Worm (Caenorhabditis elegans) whole organism, mixed stage, embryonic: Measurements from ENCODE around the gene K03H1.9.

ENCODE experiments used
- M03D4.4 ChIP-seq: sonication (generic microtip); optimal IDR thresholded peaks from 2 replicates; lab custom pipeline; 2017; ENCODE audit warnings: mild to moderate bottlenecking, missing genetic modification characterization, missing compliant biosample characterization
- bed-3 ChIP-seq: fragments of 200-800 bp; sonication (Bioruptor generic); optimal IDR thresholded peaks from 3 replicates; lab custom pipeline; 2018; ENCODE audit warnings: mild to moderate bottlenecking, missing genetic modification characterization, moderate library complexity, missing compliant biosample characterization
- blmp-1 ChIP-seq: fragments of 150-350 bp; optimal IDR thresholded peaks from 2 replicates; lab custom pipeline; 2014; ENCODE audit warnings: missing biosample characterization, missing genetic modification characterization
- ceh-39 ChIP-seq: fragments of 150-350 bp; optimal IDR thresholded peaks from 2 replicates; lab custom pipeline; 2014; ENCODE audit warnings: missing biosample characterization, missing genetic modification characterization
- ceh-43 ChIP-seq: fragments of 200-800 bp; sonication (Bioruptor generic); optimal IDR thresholded peaks from 2 replicates; lab custom pipeline; 2018; ENCODE audit warnings: mild to moderate bottlenecking, missing genetic modification characterization, moderate library complexity, missing compliant biosample characterization
- ceh-83 ChIP-seq: fragments of 200-800 bp; sonication (Bioruptor generic); optimal IDR thresholded peaks from 2 replicates; lab custom pipeline; 2018; ENCODE audit warnings: mild to moderate bottlenecking, missing genetic modification characterization, missing compliant biosample characterization
- ces-1 ChIP-seq: fragments of 150-350 bp; optimal IDR thresholded peaks from 2 replicates; lab custom pipeline; 2014; ENCODE audit warnings: missing biosample characterization, missing genetic modification reagents, missing genetic modification characterization
- cnd-1 ChIP-seq: fragments of 200-800 bp; sonication (Bioruptor generic); optimal IDR thresholded peaks from 2 replicates; lab custom pipeline; 2018; ENCODE audit warnings: mild to moderate bottlenecking, missing genetic modification characterization, missing compliant biosample characterization
- drap-1 ChIP-seq: fragments of 200-800 bp; sonication (Bioruptor generic); optimal IDR thresholded peaks from 3 replicates; lab custom pipeline; 2018; ENCODE audit warnings: mild to moderate bottlenecking, missing genetic modification characterization, missing compliant biosample characterization
- elt-1 ChIP-seq: sonication (generic microtip); optimal IDR thresholded peaks from 2 replicates; lab custom pipeline; 2017; ENCODE audit warnings: missing genetic modification characterization, mild to moderate bottlenecking, missing compliant biosample characterization, antibody characterized with exemption, moderate library complexity, borderline replicate concordance; ENCODE audit not compliant: insufficient read depth
- elt-3 ChIP-seq: fragments of 150-350 bp; optimal IDR thresholded peaks from 2 replicates; lab custom pipeline; 2014; ENCODE audit warnings: missing biosample characterization, missing genetic modification characterization
- flh-1 ChIP-seq: fragments of 200-800 bp; sonication (Bioruptor generic); optimal IDR thresholded peaks from 2 replicates; lab custom pipeline; 2018; ENCODE audit warnings: mild to moderate bottlenecking, missing genetic modification characterization, moderate library complexity, missing compliant biosample characterization
- ham-2 ChIP-seq: fragments of 200-800 bp; sonication (Bioruptor generic); optimal IDR thresholded peaks from 2 replicates; lab custom pipeline; 2018; ENCODE audit warnings: mild to moderate bottlenecking, missing genetic modification characterization, missing compliant biosample characterization
- hlh-1 ChIP-seq: fragments of 150-350 bp; optimal IDR thresholded peaks from 2 replicates; lab custom pipeline; 2014; ENCODE audit warnings: missing biosample characterization, missing genetic modification reagents, missing genetic modification characterization
- lin-13 ChIP-seq: fragments of 150-350 bp; optimal IDR thresholded peaks from 2 replicates; lab custom pipeline; 2014; ENCODE audit warnings: missing biosample characterization, missing genetic modification characterization
- lin-32 ChIP-seq: fragments of 200-800 bp; sonication (Bioruptor generic); optimal IDR thresholded peaks from 2 replicates; lab custom pipeline; 2018; ENCODE audit warnings: mild to moderate bottlenecking, missing genetic modification characterization, missing compliant biosample characterization
- lsy-2 ChIP-seq: fragments of 150-350 bp; optimal IDR thresholded peaks from 2 replicates; lab custom pipeline; 2014; ENCODE audit warnings: missing biosample characterization, missing genetic modification characterization
- mab-5 ChIP-seq: fragments of 150-350 bp; optimal IDR thresholded peaks from 2 replicates; lab custom pipeline; 2014; ENCODE audit warnings: missing biosample characterization, missing genetic modification characterization
- mep-1 ChIP-seq: fragments of 150-350 bp; optimal IDR thresholded peaks from 2 replicates; lab custom pipeline; 2017; ENCODE audit warnings: missing biosample characterization, missing genetic modification reagents, missing genetic modification characterization, inconsistent platforms
- mls-2 ChIP-seq: sonication (generic microtip); optimal IDR thresholded peaks from 2 replicates; lab custom pipeline; 2016; ENCODE audit warnings: mild to moderate bottlenecking, missing genetic modification characterization, moderate library complexity, missing compliant biosample characterization
- nhr-12 ChIP-seq: fragments of 150-350 bp; optimal IDR thresholded peaks from 2 replicates; lab custom pipeline; 2014; ENCODE audit warnings: missing biosample characterization, missing genetic modification characterization
- nhr-2 ChIP-seq: fragments of 150-350 bp; optimal IDR thresholded peaks from 2 replicates; lab custom pipeline; 2014; ENCODE audit warnings: missing biosample characterization, missing genetic modification characterization
- nhr-237 ChIP-seq: fragments of 150-350 bp; optimal IDR thresholded peaks from 2 replicates; lab custom pipeline; 2014; ENCODE audit warnings: missing biosample characterization, missing genetic modification characterization
- nhr-28 ChIP-seq: fragments of 150-350 bp; optimal IDR thresholded peaks from 2 replicates; lab custom pipeline; 2014; ENCODE audit warnings: missing biosample characterization, missing genetic modification characterization
- nhr-76 ChIP-seq: sonication (generic microtip); optimal IDR thresholded peaks from 2 replicates; lab custom pipeline; 2017; ENCODE audit warnings: missing biosample characterization, missing genetic modification characterization
- pha-4 ChIP-seq: fragments of 150-350 bp; optimal IDR thresholded peaks from 2 replicates; lab custom pipeline; 2018; ENCODE audit warnings: missing biosample characterization, missing genetic modification reagents, missing genetic modification characterization
- sem-2 ChIP-seq: fragments of 200-800 bp; sonication (Bioruptor generic); optimal IDR thresholded peaks from 2 replicates; lab custom pipeline; 2018; ENCODE audit warnings: mild to moderate bottlenecking, missing genetic modification characterization, missing compliant biosample characterization
- snpc-4 ChIP-seq: fragments of 150-350 bp; optimal IDR thresholded peaks from 2 replicates; lab custom pipeline; 2014; ENCODE audit warnings: missing biosample characterization, missing genetic modification characterization
- sptf-1 ChIP-seq: sonication (generic microtip); optimal IDR thresholded peaks from 2 replicates; lab custom pipeline; 2017; ENCODE audit warnings: mild to moderate bottlenecking, missing genetic modification characterization, moderate library complexity, missing compliant biosample characterization
- tbx-8 ChIP-seq: fragments of 200-800 bp; sonication (Bioruptor generic); optimal IDR thresholded peaks from 2 replicates; lab custom pipeline; 2018; ENCODE audit warnings: mild to moderate bottlenecking, missing genetic modification characterization, moderate library complexity, missing compliant biosample characterization
- unc-120 ChIP-seq: sonication (generic microtip); optimal IDR thresholded peaks from 2 replicates; lab custom pipeline; 2017; ENCODE audit warnings: missing genetic modification characterization, missing compliant biosample characterization; ENCODE audit not compliant: poor library complexity, severe bottlenecking
- unc-39 ChIP-seq: fragments of 150-350 bp; optimal IDR thresholded peaks from 2 replicates; lab custom pipeline; 2014; ENCODE audit warnings: missing biosample characterization, missing genetic modification characterization
- unc-62 ChIP-seq: fragments of 150-350 bp; optimal IDR thresholded peaks from 2 replicates; lab custom pipeline; 2014; ENCODE audit warnings: missing biosample characterization, missing genetic modification reagents, missing genetic modification characterization
- zip-8 ChIP-seq: fragments of 150-350 bp; optimal IDR thresholded peaks from 2 replicates; lab custom pipeline; 2014; ENCODE audit warnings: missing biosample characterization, missing genetic modification characterization

The K03H1.9 gene

ce11 chrIII:9927378-9927777, 13.9 kb downstream of the K03H1.9 start, which contains the start of gene ttr-2:
Gene ttr-2 (plus strand): TSS chrIII:9927769.
- TF ChIP-seq mls-2 (tag; lab: Kevin White, UChicago) (no peak), tbx-8 (no peak), hlh-1 (tag; lab: Kevin White, UChicago) (no peak), ceh-83 (no peak), sem-2 (GFP tag; lab: Kevin White, UChicago) (no peak), nhr-76 (tag; lab: Kevin White, UChicago) (no peak), nhr-2 (tag; lab: Kevin White, UChicago) (no peak), unc-120 (tag; lab: Kevin White, UChicago) (no peak), lsy-2 (tag; lab: Kevin White, UChicago) (no peak), unc-39 (tag; lab: Kevin White, UChicago) (no peak), zip-8 (tag; lab: Kevin White, UChicago) (no peak), sptf-1 (tag; lab: Kevin White, UChicago) (no peak), mep-1 (no peak), lin-13 (tag; lab: Kevin White, UChicago) (no peak), ceh-43 (GFP tag; lab: Kevin White, UChicago) (no peak), flh-1 (no peak)

- TF ChIP-seq hlh-1 (tag; lab: Kevin White, UChicago) (no peak), mab-5 (no peak), bed-3 (GFP tag; lab: Kevin White, UChicago) (no peak), ceh-43 (GFP tag; lab: Kevin White, UChicago) (no peak), lsy-2 (tag; lab: Kevin White, UChicago) (no peak), nhr-28 (tag; lab: Kevin White, UChicago) (no peak), lin-13 (tag; lab: Kevin White, UChicago) (no peak), ceh-83 (no peak), ceh-39 (tag; lab: Kevin White, UChicago) (no peak), nhr-12 (tag; lab: Kevin White, UChicago) (no peak), elt-1 (tag; lab: Kevin White, UChicago) (no peak), pha-4 (tag; lab: Kevin White, UChicago) (no peak), unc-62 (no peak), snpc-4 (tag; lab: Kevin White, UChicago) (no peak), mls-2 (tag; lab: Kevin White, UChicago) (no peak), flh-1 (no peak), elt-3 (no peak), lin-32 (GFP tag; lab: Kevin White, UChicago) (no peak), zip-8 (tag; lab: Kevin White, UChicago) (no peak)
Measured at ce11 chrIII:9926650-9927049, 14.6 kb downstream of the K03H1.9 start, which contains the start of gene ttr-3. Gene ttr-3 (minus strand): TSS chrIII:9926750.

ce11 chrIII:9922874-9923273, 18.4 kb downstream of the K03H1.9 start, which contains the start of gene cbp-2:
Gene cbp-2 (plus strand): TSS chrIII:9923174.
- TF ChIP-seq unc-62 (no peak), elt-3 (no peak), mep-1 (no peak), lin-32 (GFP tag; lab: Kevin White, UChicago) (no peak), blmp-1 (no peak), nhr-237 (tag; lab: Kevin White, UChicago) (no peak), lin-13 (tag; lab: Kevin White, UChicago) (no peak)
- TF ChIP-seq, all 35 proteins: peak for 0

ce11 chrIII:9922310-9922709, 19.0 kb downstream of the K03H1.9 start:
- no peak for TF ChIP-seq nhr-237 (tag; lab: Kevin White, UChicago)
- TF ChIP-seq sptf-1 (tag; lab: Kevin White, UChicago): no peak
- no peak for TF ChIP-seq sem-2 (GFP tag; lab: Kevin White, UChicago)
- TF ChIP-seq ceh-83: no peak
- no peak for TF ChIP-seq hlh-1 (tag; lab: Kevin White, UChicago)
- no peak for TF ChIP-seq unc-62
- no peak for TF ChIP-seq mep-1

- TF ChIP-seq ces-1 (GFP tag; lab: Kevin White, UChicago) (no peak), hlh-1 (tag; lab: Kevin White, UChicago) (no peak), mab-5 (no peak), flh-1 (no peak), mls-2 (tag; lab: Kevin White, UChicago) (no peak), cnd-1 (no peak), nhr-2 (tag; lab: Kevin White, UChicago) (no peak), ham-2 (no peak), blmp-1 (no peak), tbx-8 (no peak), ceh-39 (tag; lab: Kevin White, UChicago) (no peak), snpc-4 (tag; lab: Kevin White, UChicago) (no peak), M03D4.4 (tag; lab: Kevin White, UChicago) (no peak), elt-3 (no peak), bed-3 (GFP tag; lab: Kevin White, UChicago) (no peak), drap-1 (GFP tag; lab: Kevin White, UChicago) (no peak), elt-1 (tag; lab: Kevin White, UChicago) (no peak)
- TF ChIP-seq, all 35 proteins: peak for 0
Measured at ce11 chrIII:9920764-9921163, 20.5 kb downstream of the K03H1.9 start, which contains the start of gene F40F12.3. Gene F40F12.3 (minus strand): TSS chrIII:9920864.
